Fruit fly (Drosophila melanogaster): ENCODE measurements around the gene CG13907.
A peak's percentile ranks its signal among the peaks of the same experiment; 100 is the strongest.

The CG13907 gene

dm6 chr3L:895314-895980 lies 13.6 kb upstream of the CG13907 start, which contains the start of gene CG34056 (continued):
- TF ChIP-seq fd59A (GFP tag; optimal IDR thresholded peaks at IDR 0.05) (peak; percentile 94), esn (GFP tag; optimal IDR thresholded peaks at IDR 0.05) (peak; percentile 98), Sox14 (GFP tag; optimal IDR thresholded peaks at IDR 0.05) (peak; percentile 96), CG16779 (tag; optimal IDR thresholded peaks at IDR 0.05) (peak; percentile 93), CG10669 (GFP tag; optimal IDR thresholded peaks at IDR 0.05) (peak; percentile 98), Sox15 (GFP tag; optimal IDR thresholded peaks at IDR 0.05) (peak; percentile 93), Sox102F (GFP tag; optimal IDR thresholded peaks at IDR 0.05) (peak; percentile 96), net (GFP tag; optimal IDR thresholded peaks at IDR 0.05) (peak; percentile 96), CG11902 (GFP tag; optimal IDR thresholded peaks at IDR 0.05) (peak; percentile 94), CG11294 (GFP tag; IDR thresholded peaks at IDR 0.05) (peak; percentile 95), CG9139 (GFP tag; optimal IDR thresholded peaks at IDR 0.05) (peak; percentile 97), CG6854 (GFP tag; optimal IDR thresholded peaks at IDR 0.05) (peak; percentile 95), Blimp-1 (GFP tag; optimal IDR thresholded peaks at IDR 0.05) (peak; percentile 89), CG1621 (tag; optimal IDR thresholded peaks at IDR 0.05) (peak; percentile 90), CG8632 (GFP tag; optimal IDR thresholded peaks at IDR 0.05) (peak; percentile 97), CG3919 (GFP tag; optimal IDR thresholded peaks at IDR 0.05) (peak; percentile 99), ss (GFP tag; optimal IDR thresholded peaks at IDR 0.05) (peak; percentile 97), CG8119 (GFP tag; IDR thresholded peaks at IDR 0.05) (peak; percentile 99), Eip75B (GFP tag; optimal IDR thresholded peaks at IDR 0.05) (peak; percentile 98), CG15336 (GFP tag; IDR thresholded peaks at IDR 0.05) (peak; percentile 99), cyc (GFP tag; optimal IDR thresholded peaks at IDR 0.05) (peak; percentile 97), CG7368 (GFP tag; optimal IDR thresholded peaks at IDR 0.05) (peak; percentile 97), OdsH (GFP tag; optimal IDR thresholded peaks at IDR 0.05) (peak; percentile 98), CG3032 (tag; optimal IDR thresholded peaks at IDR 0.05) (peak; percentile 97), CG32006 (GFP tag; optimal IDR thresholded peaks at IDR 0.05) (peak; percentile 97), CG11762 (GFP tag; optimal IDR thresholded peaks at IDR 0.05; ENCODE audit: insufficient read depth) (peak; percentile 98), Eip78C (GFP tag) (peak; percentile 100), CG10631 (GFP tag; optimal IDR thresholded peaks at IDR 0.05) (peak; percentile 98), CG6276 (GFP tag; optimal IDR thresholded peaks at IDR 0.05) (peak; percentile 95), salr (GFP tag; optimal IDR thresholded peaks at IDR 0.05) (peak; percentile 85 to 95), dac (GFP tag; optimal IDR thresholded peaks at IDR 0.05) (peak; percentile 89), CG6792 (GFP tag; optimal IDR thresholded peaks at IDR 0.05) (peak; percentile 98), Hr38 (GFP tag; optimal IDR thresholded peaks at IDR 0.05) (peak; percentile 27), topi (GFP tag; optimal IDR thresholded peaks at IDR 0.05) (peak; percentile 98), acj6 (GFP tag; optimal IDR thresholded peaks at IDR 0.05) (peak; percentile 97), vri (GFP tag; optimal IDR thresholded peaks at IDR 0.05) (peak; percentile 94), spab (GFP tag; optimal IDR thresholded peaks at IDR 0.05) (peak; percentile 97)

- TF ChIP-seq CG6276 (GFP tag; optimal IDR thresholded peaks at IDR 0.05) = no peak
- no peak for TF ChIP-seq achi (GFP tag; optimal IDR thresholded peaks at IDR 0.05)
- TF ChIP-seq CG3919 (GFP tag; optimal IDR thresholded peaks at IDR 0.05) = no peak
Measured at dm6 chr3L:888372-888771, 6.6 kb upstream of the CG13907 start.
